Worm (Caenorhabditis elegans) whole organism, L2 larva: ENCODE data around the gene str-4.

ENCODE experiments used
- C34F6.9 ChIP-seq: fragments of 150-350 bp; optimal IDR thresholded peaks from 2 replicates; lab custom pipeline; 2014; ENCODE audit warnings: missing biosample characterization, missing genetic modification characterization
- F13H6.1 ChIP-seq: sonication (generic microtip); optimal IDR thresholded peaks from 2 replicates; lab custom pipeline; 2016; ENCODE audit warnings: missing genetic modification characterization, missing compliant biosample characterization
- ZK546.5 ChIP-seq: sonication (generic microtip); optimal IDR thresholded peaks from 2 replicates; lab custom pipeline; 2017; ENCODE audit warnings: missing biosample characterization, missing genetic modification characterization
- alr-1 ChIP-seq: fragments of 150-350 bp; optimal IDR thresholded peaks from 2 replicates; lab custom pipeline; 2014; ENCODE audit warnings: missing biosample characterization, missing genetic modification characterization
- aly-2 ChIP-seq: fragments of 150-350 bp; optimal IDR thresholded peaks from 2 replicates; lab custom pipeline; 2014; ENCODE audit warnings: missing biosample characterization, missing genetic modification characterization
- ama-1 ChIP-seq: fragments of 150-350 bp; optimal IDR thresholded peaks from 2 replicates; lab custom pipeline; 2018; ENCODE audit warnings: inconsistent platforms
- blmp-1 ChIP-seq: sonication (generic microtip); optimal IDR thresholded peaks from 2 replicates; lab custom pipeline; 2017; ENCODE audit warnings: missing genetic modification characterization, mild to moderate bottlenecking, missing compliant biosample characterization, antibody characterized with exemption, moderate library complexity; ENCODE audit not compliant: insufficient read depth
- ceh-16 ChIP-seq: fragments of 150-350 bp; optimal IDR thresholded peaks from 2 replicates; lab custom pipeline; 2014; ENCODE audit warnings: missing biosample characterization, missing genetic modification characterization
- crh-2 ChIP-seq: sonication (generic microtip); optimal IDR thresholded peaks from 2 replicates; lab custom pipeline; 2017; ENCODE audit warnings: missing biosample characterization, missing genetic modification characterization
- dmd-4 ChIP-seq: sonication (generic microtip); optimal IDR thresholded peaks from 2 replicates; lab custom pipeline; 2017; ENCODE audit warnings: missing biosample characterization, missing genetic modification characterization
- elt-1 ChIP-seq: fragments of 150-350 bp; optimal IDR thresholded peaks from 2 replicates; lab custom pipeline; 2014; ENCODE audit warnings: missing biosample characterization, missing genetic modification characterization
- elt-3 ChIP-seq: sonication (generic microtip); optimal IDR thresholded peaks from 2 replicates; lab custom pipeline; 2017; ENCODE audit warnings: missing biosample characterization, missing genetic modification characterization
- fos-1 ChIP-seq: fragments of 150-350 bp; optimal IDR thresholded peaks from 2 replicates; lab custom pipeline; 2014; ENCODE audit warnings: missing biosample characterization, missing genetic modification characterization
- gmeb-1 ChIP-seq: fragments of 150-350 bp; optimal IDR thresholded peaks from 2 replicates; lab custom pipeline; 2014; ENCODE audit warnings: missing biosample characterization, missing genetic modification characterization
- lin-13 ChIP-seq: fragments of 150-350 bp; optimal IDR thresholded peaks from 2 replicates; lab custom pipeline; 2014; ENCODE audit warnings: missing biosample characterization, missing genetic modification reagents, missing genetic modification characterization
- lin-39 ChIP-seq: fragments of 150-350 bp; optimal IDR thresholded peaks from 2 replicates; lab custom pipeline; 2014; ENCODE audit warnings: missing biosample characterization, missing genetic modification reagents, missing genetic modification characterization
- lsy-2 ChIP-seq, 2 experiments: fragments of 150-350 bp in 1 of 2; sonication (generic microtip) in 1 of 2; optimal IDR thresholded peaks; 2 replicates each; lab custom pipeline; 2014 to 2017; ENCODE audit warnings: missing biosample characterization in 2 of 2, missing genetic modification characterization in 2 of 2
- mbf-1 ChIP-seq: sonication (generic microtip); optimal IDR thresholded peaks from 2 replicates; lab custom pipeline; 2017; ENCODE audit warnings: missing biosample characterization, missing genetic modification characterization
- mdl-1 ChIP-seq, 2 experiments: fragments of 150-350 bp in 1 of 2; sonication (generic microtip) in 1 of 2; optimal IDR thresholded peaks; 2 replicates each; lab custom pipeline; 2017; ENCODE audit warnings: missing biosample characterization in 2 of 2, missing genetic modification characterization in 2 of 2
- nhr-11 ChIP-seq: fragments of 150-350 bp; optimal IDR thresholded peaks from 2 replicates; lab custom pipeline; 2014; ENCODE audit warnings: missing biosample characterization, missing genetic modification characterization
- nhr-12 ChIP-seq: fragments of 150-350 bp; optimal IDR thresholded peaks from 2 replicates; lab custom pipeline; 2014; ENCODE audit warnings: missing biosample characterization, missing genetic modification characterization
- nhr-129 ChIP-seq: fragments of 150-350 bp; optimal IDR thresholded peaks from 2 replicates; lab custom pipeline; 2014; ENCODE audit warnings: missing biosample characterization, missing genetic modification characterization
- nhr-21 ChIP-seq: fragments of 150-350 bp; optimal IDR thresholded peaks from 2 replicates; lab custom pipeline; 2014; ENCODE audit warnings: missing biosample characterization, missing genetic modification characterization
- nhr-23 ChIP-seq: fragments of 150-350 bp; optimal IDR thresholded peaks from 2 replicates; lab custom pipeline; 2014; ENCODE audit warnings: missing biosample characterization, missing genetic modification reagents, missing genetic modification characterization
- nhr-6 ChIP-seq: fragments of 150-350 bp; optimal IDR thresholded peaks from 2 replicates; lab custom pipeline; 2014; ENCODE audit warnings: missing biosample characterization, missing genetic modification characterization
- peb-1 ChIP-seq: fragments of 150-350 bp; optimal IDR thresholded peaks from 2 replicates; lab custom pipeline; 2014; ENCODE audit warnings: missing biosample characterization, missing genetic modification characterization
- skn-1 ChIP-seq: sonication (generic microtip); optimal IDR thresholded peaks from 2 replicates; lab custom pipeline; 2017; ENCODE audit warnings: missing biosample characterization, missing genetic modification characterization
- sma-3 ChIP-seq: sonication (generic microtip); optimal IDR thresholded peaks from 2 replicates; lab custom pipeline; 2016; ENCODE audit warnings: missing genetic modification reagents, missing genetic modification characterization, missing compliant biosample characterization
- sma-9 ChIP-seq, 2 experiments: fragments of 150-350 bp in 1 of 2; sonication (generic microtip) in 1 of 2; optimal IDR thresholded peaks; 2 replicates each; lab custom pipeline; 2014 to 2016; ENCODE audit warnings: missing genetic modification characterization in 2 of 2, mild to moderate bottlenecking in 1 of 2, missing biosample characterization in 1 of 2, missing compliant biosample characterization in 1 of 2, missing genetic modification reagents in 1 of 2, moderate library complexity in 1 of 2
- unc-39 ChIP-seq: fragments of 150-350 bp; optimal IDR thresholded peaks from 2 replicates; lab custom pipeline; 2014; ENCODE audit warnings: missing biosample characterization, missing genetic modification characterization
- unc-55 ChIP-seq: fragments of 150-350 bp; sonication (generic microtip); optimal IDR thresholded peaks from 3 replicates; lab custom pipeline; 2014; ENCODE audit warnings: missing biosample characterization, missing genetic modification reagents, missing genetic modification characterization
- unc-62 ChIP-seq: fragments of 150-350 bp; optimal IDR thresholded peaks from 2 replicates; lab custom pipeline; 2014; ENCODE audit warnings: missing biosample characterization, missing genetic modification reagents, missing genetic modification characterization
- zag-1 ChIP-seq: fragments of 150-350 bp; optimal IDR thresholded peaks from 2 replicates; lab custom pipeline; 2014; ENCODE audit warnings: missing biosample characterization, missing genetic modification characterization
- ztf-1 ChIP-seq: fragments of 200-800 bp; sonication (Bioruptor generic); conservative IDR thresholded peaks from 2 replicates; pipeline ENCODE4 v1.3.6; 2022; ENCODE audit warnings: missing genetic modification characterization, missing compliant biosample characterization
- ztf-11 ChIP-seq: sonication (generic microtip); optimal IDR thresholded peaks from 2 replicates; lab custom pipeline; 2017; ENCODE audit warnings: missing biosample characterization, missing genetic modification characterization
- ztf-4 ChIP-seq: fragments of 150-350 bp; optimal IDR thresholded peaks from 2 replicates; lab custom pipeline; 2014; ENCODE audit warnings: missing biosample characterization, missing genetic modification characterization

The str-4 gene

DNA sequence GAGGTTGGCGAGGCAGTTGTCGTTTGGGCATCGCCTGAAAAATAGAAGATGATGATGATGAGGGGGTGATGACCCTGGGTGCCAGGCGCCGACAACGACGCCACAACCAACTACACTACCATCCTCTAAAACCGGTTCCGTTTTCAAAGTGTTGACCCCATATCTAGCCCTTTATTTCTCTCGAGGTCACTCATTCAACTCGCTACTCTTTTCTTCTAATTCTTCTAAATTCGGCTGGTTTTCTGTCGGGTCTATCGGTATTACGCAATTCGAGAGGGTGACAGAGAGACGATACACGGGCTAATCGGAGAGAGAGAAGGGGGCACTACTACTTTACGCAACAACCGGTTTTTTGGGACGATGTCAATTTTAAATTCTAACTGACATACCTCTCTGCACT, 31.8 kb upstream of the str-4 start (continued):
- TF ChIP-seq F13H6.1 (tag; lab: Kevin White, UChicago): peak; percentile 83
- no peak for TF ChIP-seq elt-3
- no peak for TF ChIP-seq aly-2 (tag; lab: Kevin White, UChicago)
- TF ChIP-seq ztf-4 (tag; lab: Kevin White, UChicago): peak; percentile 58
- no peak for TF ChIP-seq zag-1 (tag; lab: Kevin White, UChicago)
- TF ChIP-seq unc-55 (GFP tag; lab: Kevin White, UChicago): no peak
- TF ChIP-seq nhr-12 (tag; lab: Kevin White, UChicago): no peak
- TF ChIP-seq ama-1 (lab: Kevin White, UChicago): no peak
- TF ChIP-seq unc-62 (GFP tag; lab: Kevin White, UChicago): no peak
- peak; percentile 76 for TF ChIP-seq crh-2 (tag; lab: Kevin White, UChicago)
- TF ChIP-seq C34F6.9 (tag; lab: Kevin White, UChicago): peak; percentile 35
- TF ChIP-seq fos-1 (tag; lab: Kevin White, UChicago): peak; percentile 74
- no peak for TF ChIP-seq nhr-6
- no peak for TF ChIP-seq elt-1 (tag; lab: Kevin White, UChicago)
- TF ChIP-seq dmd-4: no peak
- no peak for TF ChIP-seq ztf-11 (tag; lab: Kevin White, UChicago)

- no peak for TF ChIP-seq mdl-1 (tag; optimal IDR thresholded peaks at IDR 0.05; lab: Kevin White, UChicago)
- TF ChIP-seq unc-55 (GFP tag; lab: Kevin White, UChicago): no peak
- no peak for TF ChIP-seq lin-13 (GFP tag; lab: Kevin White, UChicago)
- TF ChIP-seq nhr-11: no peak
- TF ChIP-seq nhr-129: no peak
- no peak for TF ChIP-seq skn-1 (tag; lab: Kevin White, UChicago)
- no peak for TF ChIP-seq lsy-2 (tag; optimal IDR thresholded peaks at IDR 0.05; lab: Kevin White, UChicago)
- TF ChIP-seq nhr-21 (tag; lab: Kevin White, UChicago): no peak
- no peak for TF ChIP-seq C34F6.9 (tag; lab: Kevin White, UChicago)
- TF ChIP-seq ceh-16 (tag; lab: Kevin White, UChicago): no peak
- no peak for TF ChIP-seq lin-39 (tag; lab: Kevin White, UChicago)
- no peak for TF ChIP-seq F13H6.1 (tag; lab: Kevin White, UChicago)
- TF ChIP-seq unc-39 (tag; lab: Kevin White, UChicago): no peak
- no peak for TF ChIP-seq blmp-1 (tag; lab: Kevin White, UChicago)
- no peak for TF ChIP-seq ZK546.5 (tag; lab: Kevin White, UChicago)
- no peak for TF ChIP-seq ztf-1
- TF ChIP-seq mbf-1 (tag; lab: Kevin White, UChicago): no peak
These were observed 30.7 kb upstream of the str-4 start for ce11 chrV:13370265-13370664.

DNA sequence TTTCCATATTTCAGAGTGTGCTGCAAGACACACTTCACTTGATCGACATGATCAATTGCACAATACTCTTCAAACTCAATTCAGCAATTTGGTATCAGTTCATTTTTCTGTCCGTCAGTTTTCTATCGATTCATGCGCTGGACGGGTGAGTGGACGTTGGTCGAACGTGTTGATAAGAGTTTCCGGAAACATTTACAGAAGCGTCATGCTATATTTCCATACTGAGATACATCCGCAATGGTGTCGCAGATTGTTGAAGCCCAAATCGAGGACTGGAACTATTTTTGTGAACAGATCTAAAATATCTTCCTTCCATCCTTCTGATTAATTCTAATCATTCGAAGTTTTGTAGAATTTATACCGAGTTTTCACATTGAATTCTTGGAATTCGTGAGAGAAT, 30.1 kb upstream of the str-4 start:
- TF ChIP-seq crh-2 (tag; lab: Kevin White, UChicago) (peak; percentile 39), F13H6.1 (tag; lab: Kevin White, UChicago) (peak; percentile 1), sma-3 (GFP tag; lab: Kevin White, UChicago) (peak; percentile 45), zag-1 (tag; lab: Kevin White, UChicago) (no peak), gmeb-1 (peak; percentile 32), nhr-21 (tag; lab: Kevin White, UChicago) (peak; percentile 31), sma-9 (GFP tag; optimal IDR thresholded peaks at IDR 0.05; lab: Kevin White, UChicago) (peak; percentile 15), sma-9 (tag; optimal IDR thresholded peaks at IDR 0.05; lab: Kevin White, UChicago) (no peak), C34F6.9 (tag; lab: Kevin White, UChicago) (no peak), fos-1 (tag; lab: Kevin White, UChicago) (peak; percentile 63)

DNA sequence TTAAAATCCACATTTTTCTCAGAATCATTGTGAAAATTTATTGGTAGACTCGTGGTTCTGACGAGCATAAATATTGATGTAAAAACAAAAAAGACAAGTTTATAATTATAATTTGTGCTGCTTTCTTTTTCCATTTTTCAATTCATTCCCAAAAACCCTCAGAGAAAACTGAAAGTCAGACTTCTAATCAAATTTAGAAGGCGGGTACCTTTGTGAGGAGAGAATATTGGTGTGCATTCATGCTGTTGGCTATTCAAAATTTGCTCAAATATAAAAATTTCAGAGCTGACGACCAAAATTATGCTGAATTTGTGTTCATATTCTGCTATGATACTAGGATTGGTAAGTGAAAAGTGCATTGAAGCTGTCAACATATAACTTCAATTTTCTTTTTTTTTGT, 27.5 kb upstream of the str-4 start, which contains the start of gene srx-125:
srx-125 (plus strand) TSS at position 301 of the 400 bp plus-strand sequence.
- TF ChIP-seq peb-1 (tag; lab: Kevin White, UChicago): no peak
- no peak for TF ChIP-seq zag-1 (tag; lab: Kevin White, UChicago)
- TF ChIP-seq unc-62 (GFP tag; lab: Kevin White, UChicago): no peak
- TF ChIP-seq, all 48 proteins: peak for 0

DNA sequence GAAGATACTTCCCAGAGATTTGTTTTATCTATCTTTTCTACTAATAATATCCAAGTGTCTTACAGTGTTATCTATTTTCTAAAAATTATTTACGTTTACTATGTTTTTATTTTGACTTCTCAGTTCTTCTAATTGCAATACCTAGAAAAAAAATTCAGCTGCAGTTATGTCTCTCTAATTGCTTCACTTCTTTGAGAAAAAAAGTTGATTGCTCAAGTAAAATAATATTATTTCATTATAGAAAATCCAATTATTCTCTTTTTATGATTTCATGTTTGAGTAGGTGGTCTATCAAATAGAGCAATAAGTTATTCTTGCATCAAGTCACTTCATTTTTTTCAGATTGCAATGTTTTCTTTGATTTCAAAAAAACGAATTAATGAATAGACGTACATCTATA, 27.0 kb upstream of the str-4 start:
- TF ChIP-seq alr-1: no peak
- TF ChIP-seq mdl-1 (tag; optimal IDR thresholded peaks at IDR 0.05; lab: Kevin White, UChicago): no peak
- no peak for TF ChIP-seq peb-1 (tag; lab: Kevin White, UChicago)
- TF ChIP-seq unc-55 (GFP tag; lab: Kevin White, UChicago): no peak
- no peak for TF ChIP-seq nhr-12 (tag; lab: Kevin White, UChicago)
- TF ChIP-seq unc-39 (tag; lab: Kevin White, UChicago): no peak
- TF ChIP-seq fos-1 (tag; lab: Kevin White, UChicago): no peak
- no peak for TF ChIP-seq nhr-23 (tag; lab: Kevin White, UChicago)
- no peak for TF ChIP-seq mbf-1 (tag; lab: Kevin White, UChicago)
